Worm (Caenorhabditis elegans) whole organism, young adult: Measurements from ENCODE around the gene pap-1.

Experiments
- B0035.1 ChIP-seq: sonication (generic microtip); optimal IDR thresholded peaks from 2 replicates; lab custom pipeline; 2016; ENCODE audit warnings: missing genetic modification characterization, mild to moderate bottlenecking, missing compliant biosample characterization, missing genotype, missing genetic modification reagents
- B0336.3 ChIP-seq: fragments of 200-800 bp; sonication (Bioruptor generic); IDR thresholded peaks from 2 replicates; pipeline ENCODE4 v1.3.6; 2022; ENCODE audit warnings: missing genetic modification characterization, missing compliant biosample characterization
- C06A6.2 ChIP-seq: fragments of 200-800 bp; sonication (Bioruptor generic); conservative IDR thresholded peaks from 2 replicates; pipeline ENCODE4 v1.3.6; 2022; ENCODE audit warnings: missing genetic modification characterization, missing compliant biosample characterization
- F10E7.11 ChIP-seq: sonication (generic microtip); optimal IDR thresholded peaks from 2 replicates; lab custom pipeline; 2017; ENCODE audit warnings: mild to moderate bottlenecking, missing genetic modification characterization, moderate library complexity, missing compliant biosample characterization
- T26A5.8 ChIP-seq: sonication (generic microtip); optimal IDR thresholded peaks from 2 replicates; lab custom pipeline; 2016; ENCODE audit warnings: missing genetic modification characterization, missing compliant biosample characterization
- Y53G8AR.9 ChIP-seq: fragments of 200-800 bp; sonication (Bioruptor generic); conservative IDR thresholded peaks from 2 replicates; pipeline ENCODE4 v1.3.6; 2022; ENCODE audit warnings: missing genetic modification reagents, missing genetic modification characterization, missing compliant biosample characterization
- Y67H2A.10 ChIP-seq: fragments of 200-800 bp; sonication (Bioruptor generic); conservative IDR thresholded peaks from 2 replicates; pipeline ENCODE4 v1.3.6; 2022; ENCODE audit warnings: missing genetic modification reagents, missing genetic modification characterization, missing compliant biosample characterization
- ZK185.1 ChIP-seq: sonication (generic microtip); optimal IDR thresholded peaks from 2 replicates; lab custom pipeline; 2016; ENCODE audit warnings: mild to moderate bottlenecking, missing genetic modification characterization, missing compliant biosample characterization; ENCODE audit not compliant: poor library complexity, severe bottlenecking
- akir-1 ChIP-seq: fragments of 200-800 bp; sonication (Bioruptor generic); optimal IDR thresholded peaks from 2 replicates; lab custom pipeline; 2018; ENCODE audit warnings: mild to moderate bottlenecking, missing genetic modification characterization, moderate library complexity, missing compliant biosample characterization
- ama-1 ChIP-seq, 3 experiments: fragments of 150-350 bp in 1 of 3; sonication (generic microtip) in 2 of 3; optimal IDR thresholded peaks; 2 replicates each; lab custom pipeline; 2014 to 2018; ENCODE audit warnings: missing biosample characterization in 2 of 3, missing genetic modification characterization in 2 of 3, missing genetic modification reagents in 2 of 3
- attf-5 ChIP-seq: fragments of 200-800 bp; sonication (Bioruptor generic); optimal IDR thresholded peaks from 2 replicates; lab custom pipeline; 2018; ENCODE audit warnings: mild to moderate bottlenecking, missing genetic modification characterization, missing compliant biosample characterization
- cebp-1 ChIP-seq, 2 experiments: fragments of 200-800 bp in 1 of 2; sonication (Bioruptor generic) in 1 of 2; sonication (generic microtip) in 1 of 2; IDR thresholded peaks in 1 of 2; optimal IDR thresholded peaks in 1 of 2; 2 replicates each; pipeline versions ENCODE4 v1.3.6 to Lab custom; 2017 to 2022; ENCODE audit warnings: missing compliant biosample characterization in 2 of 2, missing genetic modification characterization in 2 of 2, mild to moderate bottlenecking in 1 of 2, missing genetic modification reagents in 1 of 2, moderate library complexity in 1 of 2
- ceh-27 ChIP-seq: fragments of 200-800 bp; sonication (Bioruptor generic); optimal IDR thresholded peaks from 2 replicates; lab custom pipeline; 2018; ENCODE audit warnings: mild to moderate bottlenecking, missing genetic modification characterization, moderate library complexity, missing compliant biosample characterization
- ceh-40 ChIP-seq: fragments of 200-800 bp; sonication (Bioruptor generic); IDR thresholded peaks from 2 replicates; pipeline ENCODE4 v1.3.6; 2022; ENCODE audit warnings: missing genetic modification characterization, missing compliant biosample characterization
- ceh-58 ChIP-seq: fragments of 200-800 bp; sonication (Bioruptor generic); IDR thresholded peaks from 2 replicates; pipeline ENCODE4 v1.3.6; 2022; ENCODE audit warnings: missing genetic modification characterization, missing compliant biosample characterization
- die-1 ChIP-seq: sonication (generic microtip); optimal IDR thresholded peaks from 2 replicates; lab custom pipeline; 2016; ENCODE audit warnings: missing genotype, mild to moderate bottlenecking, missing genetic modification characterization, missing compliant biosample characterization
- dox-1 ChIP-seq: fragments of 200-800 bp; sonication (Bioruptor generic); IDR thresholded peaks from 2 replicates; pipeline ENCODE4 v1.3.6; 2022; ENCODE audit warnings: missing genetic modification reagents, missing genetic modification characterization, missing compliant biosample characterization
- him-1 ChIP-seq: sonication (generic microtip); optimal IDR thresholded peaks from 2 replicates; lab custom pipeline; 2016; ENCODE audit warnings: missing genotype, missing genetic modification reagents, missing genetic modification characterization, missing compliant biosample characterization
- hlh-12 ChIP-seq: sonication (generic microtip); optimal IDR thresholded peaks from 2 replicates; lab custom pipeline; 2016; ENCODE audit warnings: missing genetic modification characterization, missing compliant biosample characterization
- hmg-1.2 ChIP-seq: fragments of 200-800 bp; sonication (Bioruptor generic); IDR thresholded peaks from 2 replicates; pipeline ENCODE4 v1.3.6; 2022; ENCODE audit warnings: missing genetic modification reagents, missing genetic modification characterization, missing compliant biosample characterization
- let-607 ChIP-seq, 2 experiments: fragments of 200-800 bp in 1 of 2; sonication (Bioruptor generic) in 1 of 2; sonication (generic microtip) in 1 of 2; optimal IDR thresholded peaks; 2 replicates each; lab custom pipeline; 2016 to 2018; ENCODE audit warnings: mild to moderate bottlenecking in 2 of 2, missing compliant biosample characterization in 2 of 2, missing genetic modification characterization in 2 of 2, moderate library complexity in 2 of 2, missing genotype in 1 of 2
- lir-1 ChIP-seq: fragments of 200-800 bp; sonication (Bioruptor generic); conservative IDR thresholded peaks from 2 replicates; pipeline ENCODE4 v1.3.6; 2022; ENCODE audit warnings: missing genetic modification reagents, missing genetic modification characterization, missing compliant biosample characterization
- madf-3 ChIP-seq: fragments of 200-800 bp; sonication (Bioruptor generic); IDR thresholded peaks from 2 replicates; pipeline ENCODE4 v1.3.6; 2022; ENCODE audit warnings: missing genetic modification reagents, missing genetic modification characterization, missing compliant biosample characterization
- mxl-1 ChIP-seq: sonication (generic microtip); optimal IDR thresholded peaks from 2 replicates; lab custom pipeline; 2016; ENCODE audit warnings: missing genetic modification characterization, missing compliant biosample characterization
- nhr-179 ChIP-seq: sonication (generic microtip); optimal IDR thresholded peaks from 2 replicates; lab custom pipeline; 2016; ENCODE audit warnings: mild to moderate bottlenecking, missing genetic modification characterization, missing compliant biosample characterization
- nhr-80 ChIP-seq: sonication (generic microtip); optimal IDR thresholded peaks from 2 replicates; lab custom pipeline; 2016; ENCODE audit warnings: missing genetic modification characterization, missing compliant biosample characterization
- sptf-2 ChIP-seq: fragments of 200-800 bp; sonication (Bioruptor generic); optimal IDR thresholded peaks from 2 replicates; lab custom pipeline; 2018; ENCODE audit warnings: mild to moderate bottlenecking, missing genetic modification characterization, missing compliant biosample characterization
- unc-130 ChIP-seq: sonication (generic microtip); optimal IDR thresholded peaks from 2 replicates; lab custom pipeline; 2016; ENCODE audit warnings: missing genetic modification reagents, missing genetic modification characterization, missing compliant biosample characterization
- xnd-1 ChIP-seq: sonication (generic microtip); optimal IDR thresholded peaks from 2 replicates; lab custom pipeline; 2016; ENCODE audit warnings: missing genotype, missing genetic modification reagents, missing genetic modification characterization, missing compliant biosample characterization
- zfh-2 ChIP-seq: fragments of 200-800 bp; sonication (Bioruptor generic); conservative IDR thresholded peaks from 2 replicates; pipeline ENCODE4 v1.3.6; 2022; ENCODE audit warnings: missing genetic modification reagents, missing genetic modification characterization, missing compliant biosample characterization
- ztf-22 ChIP-seq: fragments of 200-800 bp; sonication (Bioruptor generic); optimal IDR thresholded peaks from 2 replicates; lab custom pipeline; 2018; ENCODE audit warnings: mild to moderate bottlenecking, missing genetic modification characterization, moderate library complexity, missing compliant biosample characterization

Gene pap-1

ce11 chrV:10476864-10477443 lies 35.2 kb downstream of the pap-1 start:
- TF ChIP-seq attf-5 (no peak), B0035.1 (tag; lab: Kevin White, UChicago) (peak; percentile 15), him-1 (no peak), ceh-27 (GFP tag; lab: Kevin White, UChicago) (peak; percentile 4), ZK185.1 (tag; lab: Kevin White, UChicago) (peak; percentile 8), madf-3 (peak; percentile 68; the same call in 1 of the 2 replicates), cebp-1 (GFP tag; IDR thresholded peaks at IDR 0.05; lab: Robert Waterston, UW) (peak; percentile 51), cebp-1 (tag; optimal IDR thresholded peaks at IDR 0.05; lab: Kevin White, UChicago) (peak; percentile 85), ama-1 (optimal IDR thresholded peaks at IDR 0.05; lab: Kevin White, UChicago) (peak; percentile 66), ama-1 (GFP tag; optimal IDR thresholded peaks at IDR 0.05; lab: Kevin White, UChicago) (no peak)

ce11 chrV:10478097-10478828 lies 36.5 kb downstream of the pap-1 start, which contains the start of the genes crp-1 and Y32F6B.9:
crp-1 (plus strand) TSS chrV:10478564.
Y32F6B.9 (plus strand) TSS chrV:10478699.
- TF ChIP-seq die-1 (no peak), cebp-1 (GFP tag; IDR thresholded peaks at IDR 0.05; lab: Robert Waterston, UW) (no peak), cebp-1 (tag; optimal IDR thresholded peaks at IDR 0.05; lab: Kevin White, UChicago) (peak; percentile 13), B0336.3 (GFP tag; lab: Robert Waterston, UW) (0 out of 2 replicates have a peak, but pooled peaks have one; percentile 19), let-607 (tag; optimal IDR thresholded peaks at IDR 0.05; lab: Kevin White, UChicago) (peak in 1 of 2 experiments; percentile 27), dox-1 (peak; percentile 47), nhr-80 (peak; percentile 55), sptf-2 (GFP tag; lab: Kevin White, UChicago) (no peak)

- TF ChIP-seq Y67H2A.10 (no peak), nhr-80 (peak; percentile 85)
These were observed 42.2 kb downstream of the pap-1 start for ce11 chrV:10483995-10484394.

- TF ChIP-seq xnd-1 (tag; lab: Kevin White, UChicago) (no peak), C06A6.2 (GFP tag; lab: Robert Waterston, UW) (no peak), hmg-1.2 (GFP tag; lab: Robert Waterston, UW) (no peak), ztf-22 (GFP tag; lab: Kevin White, UChicago) (no peak), mxl-1 (tag; lab: Kevin White, UChicago) (no peak), Y53G8AR.9 (GFP tag; lab: Robert Waterston, UW) (no peak), let-607 (tag; optimal IDR thresholded peaks at IDR 0.05; lab: Kevin White, UChicago) (no peak), unc-130 (GFP tag; lab: Kevin White, UChicago) (no peak), zfh-2 (GFP tag; lab: Robert Waterston, UW) (no peak), T26A5.8 (tag; lab: Kevin White, UChicago) (no peak)
- TF ChIP-seq, all 124 proteins: peak for 0
These were observed 42.9 kb downstream of the pap-1 start, which contains the start of gene Y32F6B.1 for ce11 chrV:10484640-10485039. Y32F6B.1 (minus strand) TSS chrV:10484740.

- TF ChIP-seq F10E7.11 (tag; lab: Kevin White, UChicago), result no peak
- peak; percentile 80 for TF ChIP-seq nhr-80
These were observed 43.6 kb downstream of the pap-1 start for ce11 chrV:10485389-10485788.

ce11 chrV:10489998-10490397 lies 48.2 kb downstream of the pap-1 start, which contains the start of gene ncx-5:
ncx-5 (minus strand) TSS chrV:10490098.
- TF ChIP-seq lir-1 (GFP tag; lab: Robert Waterston, UW), result no peak
- no peak for TF ChIP-seq nhr-179
- TF ChIP-seq hlh-12, result no peak
- TF ChIP-seq ceh-58 (GFP tag; lab: Robert Waterston, UW), result no peak
- no peak for TF ChIP-seq ceh-40
- TF ChIP-seq F10E7.11 (tag; lab: Kevin White, UChicago), result no peak
- no peak for TF ChIP-seq akir-1 (GFP tag; lab: Kevin White, UChicago)
- no peak for TF ChIP-seq T26A5.8 (tag; lab: Kevin White, UChicago)
- TF ChIP-seq ztf-22 (GFP tag; lab: Kevin White, UChicago), result no peak
